Fruit fly (Drosophila melanogaster) whole organism, embryonic: ENCODE measurements around the gene CG4968.
A peak's percentile ranks its signal among the peaks of the same experiment; 100 is the strongest.

ENCODE experiments used
- BEAF-32 ChIP-seq: fragments of 200-800 bp; sonication (Bioruptor generic); optimal IDR thresholded peaks from 3 replicates; lab custom pipeline; 2017; ENCODE audit warnings: missing biosample characterization, missing genetic modification characterization, mild to moderate bottlenecking, moderate library complexity, missing genetic modification reagents
- Blimp-1 ChIP-seq: fragments of 200-800 bp; sonication (Bioruptor generic); optimal IDR thresholded peaks from 3 replicates; lab custom pipeline; 2018; ENCODE audit warnings: missing biosample characterization, missing genetic modification characterization, mild to moderate bottlenecking, moderate library complexity, missing genetic modification reagents
- Bteb2 ChIP-seq: fragments of 200-800 bp; sonication (Bioruptor generic); optimal IDR thresholded peaks from 2 replicates; lab custom pipeline; 2016; ENCODE audit warnings: missing biosample characterization, missing genetic modification characterization
- CG1024 ChIP-seq: fragments of 200-800 bp; sonication (Bioruptor generic); IDR thresholded peaks from 2 replicates; pipeline ENCODE4 v1.3.6; 2022; ENCODE audit warnings: missing biosample characterization, missing genetic modification characterization
- CG10543 ChIP-seq: fragments of 200-800 bp; sonication (Bioruptor generic); optimal IDR thresholded peaks from 3 replicates; lab custom pipeline; 2017; ENCODE audit warnings: missing biosample characterization, mild to moderate bottlenecking, missing genetic modification characterization, moderate library complexity
- CG10654 ChIP-seq: fragments of 200-800 bp; sonication (Bioruptor generic); optimal IDR thresholded peaks from 2 replicates; lab custom pipeline; 2016; ENCODE audit warnings: missing biosample characterization, missing genetic modification characterization
- CG11560 ChIP-seq: fragments of 200-800 bp; sonication (Bioruptor generic); IDR thresholded peaks from 3 replicates; pipeline ENCODE4 v1.3.6; 2022; ENCODE audit warnings: missing biosample characterization, missing genetic modification characterization
- CG12299 ChIP-seq: fragments of 200-800 bp; sonication (Bioruptor generic); optimal IDR thresholded peaks from 2 replicates; lab custom pipeline; 2018; ENCODE audit warnings: missing biosample characterization, mild to moderate bottlenecking, missing genetic modification characterization
- CG13287 ChIP-seq: fragments of 200-800 bp; sonication (Bioruptor generic); IDR thresholded peaks from 2 replicates; pipeline ENCODE4 v1.3.6; 2022; ENCODE audit warnings: missing biosample characterization, missing genetic modification characterization; ENCODE audit not compliant: partially characterized antibody
- CG14710 ChIP-seq: fragments of 200-800 bp; sonication (Bioruptor generic); optimal IDR thresholded peaks from 3 replicates; lab custom pipeline; 2019; ENCODE audit warnings: missing biosample characterization, mild to moderate bottlenecking, missing genetic modification characterization, moderate library complexity
- CG15514 ChIP-seq: fragments of 200-800 bp; sonication (Bioruptor generic); optimal IDR thresholded peaks from 3 replicates; lab custom pipeline; 2017; ENCODE audit warnings: missing biosample characterization, missing genetic modification characterization, mild to moderate bottlenecking, moderate library complexity, missing genetic modification reagents
- CG1603 ChIP-seq: fragments of 200-800 bp; sonication (Bioruptor generic); optimal IDR thresholded peaks from 2 replicates; lab custom pipeline; 2019; ENCODE audit warnings: missing biosample characterization, mild to moderate bottlenecking, missing genetic modification characterization, moderate library complexity
- CG17829 ChIP-seq: fragments of 200-800 bp; optimal IDR thresholded peaks from 2 replicates; lab custom pipeline; 2019; ENCODE audit warnings: missing biosample characterization, mild to moderate bottlenecking, missing genetic modification characterization, moderate library complexity
- CG18262 ChIP-seq: fragments of 200-800 bp; optimal IDR thresholded peaks from 3 replicates; lab custom pipeline; 2019; ENCODE audit warnings: missing biosample characterization, mild to moderate bottlenecking, missing genetic modification characterization, moderate library complexity
- CG30403 ChIP-seq: fragments of 200-800 bp; sonication (Bioruptor generic); optimal IDR thresholded peaks from 3 replicates; lab custom pipeline; 2016; ENCODE audit warnings: missing biosample characterization, missing genetic modification characterization
- CG31365 ChIP-seq: fragments of 200-800 bp; sonication (Bioruptor generic); optimal IDR thresholded peaks from 2 replicates; lab custom pipeline; 2018; ENCODE audit warnings: missing biosample characterization, mild to moderate bottlenecking, missing genetic modification characterization
- CG31388 ChIP-seq: fragments of 200-800 bp; sonication (Bioruptor generic); optimal IDR thresholded peaks from 2 replicates; lab custom pipeline; 2016; ENCODE audit warnings: missing biosample characterization, missing genetic modification characterization
- CG4617 ChIP-seq: fragments of 200-800 bp; sonication (Bioruptor generic); optimal IDR thresholded peaks from 3 replicates; lab custom pipeline; 2016; ENCODE audit warnings: missing biosample characterization, missing genetic modification characterization, borderline replicate concordance
- CG4707 ChIP-seq: fragments of 200-800 bp; sonication (Bioruptor generic); optimal IDR thresholded peaks from 2 replicates; lab custom pipeline; 2018; ENCODE audit warnings: missing biosample characterization, mild to moderate bottlenecking, missing genetic modification characterization, moderate library complexity
- CG7963 ChIP-seq: fragments of 200-800 bp; sonication (Bioruptor generic); IDR thresholded peaks from 3 replicates; pipeline ENCODE4 v1.3.6; 2022; ENCODE audit warnings: missing biosample characterization, missing genetic modification characterization; ENCODE audit not compliant: partially characterized antibody
- CG8281 ChIP-seq: fragments of 200-800 bp; sonication (Bioruptor generic); optimal IDR thresholded peaks from 2 replicates; lab custom pipeline; 2018; ENCODE audit warnings: missing biosample characterization, mild to moderate bottlenecking, missing genetic modification characterization, moderate library complexity
- CG9797 ChIP-seq: fragments of 200-800 bp; sonication (Bioruptor generic); optimal IDR thresholded peaks from 3 replicates; lab custom pipeline; 2018; ENCODE audit warnings: missing biosample characterization, mild to moderate bottlenecking, missing genetic modification characterization
- Dp ChIP-seq: fragments of 200-800 bp; sonication (Bioruptor generic); optimal IDR thresholded peaks from 2 replicates; lab custom pipeline; 2018; ENCODE audit warnings: missing biosample characterization, mild to moderate bottlenecking, missing genetic modification characterization, moderate library complexity
- HmgZ ChIP-seq: fragments of 200-800 bp; sonication (Bioruptor generic); optimal IDR thresholded peaks from 2 replicates; lab custom pipeline; 2018; ENCODE audit warnings: missing biosample characterization, mild to moderate bottlenecking, missing genetic modification characterization
- Hr3 ChIP-seq: fragments of 200-800 bp; sonication (Bioruptor generic); optimal IDR thresholded peaks from 3 replicates; lab custom pipeline; 2016; ENCODE audit warnings: missing biosample characterization, missing genetic modification characterization
- Med ChIP-seq: fragments of 200-800 bp; sonication (Bioruptor generic); peaks from one replicate; lab custom pipeline; 2016; ENCODE audit warnings: missing biosample characterization, missing genetic modification characterization, mild to moderate bottlenecking, inconsistent platforms, moderate library complexity
- Nf-YC ChIP-seq: fragments of 200-800 bp; optimal IDR thresholded peaks from 3 replicates; lab custom pipeline; 2019; ENCODE audit warnings: missing biosample characterization, mild to moderate bottlenecking, missing genetic modification characterization, moderate library complexity
- Opbp ChIP-seq: fragments of 200-800 bp; sonication (Bioruptor generic); IDR thresholded peaks from 3 replicates; pipeline ENCODE4 v1.3.6; 2022; ENCODE audit warnings: missing biosample characterization, missing genetic modification characterization; ENCODE audit not compliant: partially characterized antibody
- Pdp1 ChIP-seq, 2 experiments: fragments of 200-800 bp; sonication (Bioruptor generic); optimal IDR thresholded peaks; 3 replicates each; lab custom pipeline; 2016; ENCODE audit warnings: missing biosample characterization in 2 of 2, missing genetic modification characterization in 2 of 2, mild to moderate bottlenecking in 1 of 2, moderate library complexity in 1 of 2
- Rfx ChIP-seq: fragments of 200-800 bp; sonication (Bioruptor generic); IDR thresholded peaks from 2 replicates; pipeline ENCODE4 v1.3.6; 2022; ENCODE audit warnings: missing biosample characterization, missing genetic modification characterization
- Sin3A ChIP-seq: fragments of >200 bp; optimal IDR thresholded peaks from 2 replicates; lab custom pipeline; 2018
- Sry-β ChIP-seq: fragments of 200-800 bp; sonication (Bioruptor generic); optimal IDR thresholded peaks from 2 replicates; lab custom pipeline; 2018; ENCODE audit warnings: missing biosample characterization, mild to moderate bottlenecking, missing genetic modification characterization, moderate library complexity
- Tbp ChIP-seq: fragments of >200 bp; optimal IDR thresholded peaks from 2 replicates; lab custom pipeline; 2018; ENCODE audit warnings: missing biosample characterization, missing genetic modification characterization
- bbx ChIP-seq: fragments of 200-800 bp; sonication (Bioruptor generic); IDR thresholded peaks from 2 replicates; pipeline ENCODE4 v1.3.6; 2022; ENCODE audit warnings: missing biosample characterization, missing genetic modification characterization; ENCODE audit not compliant: partially characterized antibody
- dpn ChIP-seq, 2 experiments: fragments of 200-800 bp; sonication (Bioruptor generic); optimal IDR thresholded peaks; 3 replicates each; lab custom pipeline; 2016; ENCODE audit warnings: missing biosample characterization in 2 of 2, missing genetic modification characterization in 2 of 2
- fru ChIP-seq: fragments of >200 bp; optimal IDR thresholded peaks from 2 replicates; lab custom pipeline; 2017
- ftz-f1 ChIP-seq: fragments of 200-800 bp; sonication (Bioruptor generic); optimal IDR thresholded peaks from 2 replicates; lab custom pipeline; 2016; ENCODE audit warnings: missing biosample characterization, missing genetic modification characterization
- gfzf ChIP-seq: fragments of 200-800 bp; sonication (Bioruptor generic); optimal IDR thresholded peaks from 2 replicates; lab custom pipeline; 2016; ENCODE audit warnings: missing biosample characterization, mild to moderate bottlenecking, missing genetic modification characterization, moderate library complexity
- inv ChIP-seq: fragments of 200-800 bp; sonication (Bioruptor generic); IDR thresholded peaks from 2 replicates; pipeline ENCODE4 v1.3.6; 2022; ENCODE audit warnings: missing biosample characterization, missing genetic modification characterization; ENCODE audit not compliant: partially characterized antibody
- ken ChIP-seq: fragments of 200-800 bp; sonication (Bioruptor generic); IDR thresholded peaks from 3 replicates; pipeline ENCODE4 v1.3.6; 2022; ENCODE audit warnings: missing biosample characterization, missing genetic modification characterization
- pnt ChIP-seq: fragments of 200-800 bp; sonication (Bioruptor generic); optimal IDR thresholded peaks from 3 replicates; lab custom pipeline; 2016; ENCODE audit warnings: missing biosample characterization, missing genetic modification characterization
- row ChIP-seq: fragments of 200-800 bp; sonication (Bioruptor generic); IDR thresholded peaks from 3 replicates; pipeline ENCODE4 v1.3.6; 2022; ENCODE audit warnings: missing biosample characterization, missing genetic modification characterization
- sens ChIP-seq: fragments of 200-800 bp; sonication (Bioruptor generic); peaks from one replicate; lab custom pipeline; 2016; ENCODE audit warnings: missing biosample characterization, missing genetic modification characterization
- ssp ChIP-seq: fragments of 200-800 bp; sonication (Bioruptor generic); IDR thresholded peaks from 2 replicates; pipeline ENCODE4 v1.3.6; 2022; ENCODE audit warnings: missing biosample characterization, missing genetic modification characterization
- trem ChIP-seq: fragments of 200-800 bp; optimal IDR thresholded peaks from 3 replicates; lab custom pipeline; 2019; ENCODE audit warnings: missing biosample characterization, mild to moderate bottlenecking, missing genetic modification characterization, moderate library complexity
- vnd ChIP-seq: fragments of 200-800 bp; sonication (Bioruptor generic); IDR thresholded peaks from 3 replicates; pipeline ENCODE4 v1.3.6; 2022; ENCODE audit warnings: missing biosample characterization, missing genetic modification characterization; ENCODE audit not compliant: partially characterized antibody
- wek ChIP-seq: fragments of 200-800 bp; sonication (Bioruptor generic); optimal IDR thresholded peaks from 3 replicates; lab custom pipeline; 2018; ENCODE audit warnings: missing biosample characterization, mild to moderate bottlenecking, missing genetic modification characterization, moderate library complexity

Gene CG4968

dm6 chr2L:10333091-10333991, 26.6 kb downstream of the CG4968 start, which contains the start of gene GATAd:
Gene GATAd, plus strand, starts transcription at chr2L:10333734.
- TF ChIP-seq Med: peak; percentile 60
- peak; percentile 58 for TF ChIP-seq gfzf (GFP tag; lab: Kevin White, UChicago)
- peak; percentile 19 for TF ChIP-seq CG10543 (GFP tag; lab: Kevin White, UChicago)
- TF ChIP-seq wek: peak; percentile 5
- TF ChIP-seq Opbp (GFP tag; lab: Robert Waterston, UW): no peak
- TF ChIP-seq CG31365 (tag; lab: Kevin White, UChicago): no peak
- TF ChIP-seq Dp (GFP tag; lab: Kevin White, UChicago): peak; percentile 33
- TF ChIP-seq fru (lab: Kevin White, UChicago): no peak
- peak; percentile 33; the same call in 1 of the 2 replicates for TF ChIP-seq CG1024 (GFP tag; lab: Robert Waterston, UW)
- peak; percentile 79 for TF ChIP-seq CG8281 (tag; lab: Kevin White, UChicago)
- TF ChIP-seq dpn (GFP tag; optimal IDR thresholded peaks at IDR 0.05; lab: Kevin White, UChicago): peak in 1 of 2 experiments; percentile 23
- TF ChIP-seq CG18262 (tag; lab: Kevin White, UChicago): peak; percentile 4
- TF ChIP-seq Bteb2 (GFP tag; lab: Kevin White, UChicago): no peak
- TF ChIP-seq CG4707: no peak
- TF ChIP-seq BEAF-32 (GFP tag; lab: Kevin White, UChicago): peak; percentile 45
- TF ChIP-seq CG11560: no peak
- TF ChIP-seq vnd: no peak
- TF ChIP-seq Hr3 (GFP tag; lab: Kevin White, UChicago): peak; percentile 12
- peak; percentile 99 for TF ChIP-seq CG15514 (GFP tag; lab: Kevin White, UChicago)
- TF ChIP-seq sens (GFP tag; lab: Kevin White, UChicago): peak; percentile 67
- TF ChIP-seq Sin3A (lab: Kevin White, UChicago): peak; percentile 3
- TF ChIP-seq ssp: peak; percentile 21; the same call in 1 of the 2 replicates
- TF ChIP-seq CG4617 (GFP tag; lab: Kevin White, UChicago): peak; percentile 77
- TF ChIP-seq Sry-β (GFP tag; lab: Kevin White, UChicago): peak; percentile 87
- no peak for TF ChIP-seq Rfx (GFP tag; lab: Robert Waterston, UW)
- peak; percentile 46 for TF ChIP-seq CG14710
- peak; percentile 47; the same call in 1 of the 2 replicates for TF ChIP-seq CG13287
- 0 out of 3 replicates have a peak, but pooled peaks have one; percentile 13 for TF ChIP-seq CG7963 (GFP tag; lab: Robert Waterston, UW)
- peak; percentile 64 for TF ChIP-seq Tbp (GFP tag; lab: Kevin White, UChicago)
- peak; percentile 51 for TF ChIP-seq HmgZ (tag; lab: Kevin White, UChicago)
- 0 out of 2 replicates have a peak, but pooled peaks have one; percentile 16 for TF ChIP-seq bbx (GFP tag; lab: Robert Waterston, UW)
- TF ChIP-seq inv (GFP tag; lab: Robert Waterston, UW): peak; percentile 20; the same call in 1 of the 2 replicates
- TF ChIP-seq pnt (GFP tag; lab: Kevin White, UChicago): no peak
- peak; percentile 61 for TF ChIP-seq ftz-f1 (GFP tag; lab: Kevin White, UChicago)
- peak; percentile 27 for TF ChIP-seq CG30403 (GFP tag; lab: Kevin White, UChicago)
- TF ChIP-seq CG1603: peak; percentile 94
- no peak for TF ChIP-seq ken (GFP tag; lab: Robert Waterston, UW)
- peak; percentile 52 for TF ChIP-seq trem (tag; lab: Kevin White, UChicago)
- peak; percentile 43 for TF ChIP-seq CG17829 (tag; lab: Kevin White, UChicago)
- peak; percentile 38 for TF ChIP-seq Nf-YC
- TF ChIP-seq Pdp1 (GFP tag; optimal IDR thresholded peaks at IDR 0.05; lab: Kevin White, UChicago): peak in 1 of 2 experiments; percentile 2
- peak; percentile 52 for TF ChIP-seq CG9797 (GFP tag; lab: Kevin White, UChicago)
- TF ChIP-seq CG10654: no peak
- TF ChIP-seq row (GFP tag; lab: Robert Waterston, UW): peak; percentile 63; the same call in 2 of the 3 replicates
- peak; percentile 28 for TF ChIP-seq CG12299 (tag; lab: Kevin White, UChicago)
- no peak for TF ChIP-seq CG31388 (GFP tag; lab: Kevin White, UChicago)
- no peak for TF ChIP-seq Blimp-1 (GFP tag; lab: Kevin White, UChicago)
